Worm (Caenorhabditis elegans) whole organism, L1 larva: Measurements from ENCODE around the gene Y46B2A.4.
"Not testable (repeated sequence)": the region's sequence is repeated elsewhere in the genome, so short reads cannot be mapped to it uniquely, and the experiment has no call there.

Experiments
- C04F5.9 ChIP-seq: sonication (generic microtip); optimal IDR thresholded peaks from 2 replicates; lab custom pipeline; 2016; ENCODE audit warnings: missing genetic modification characterization, missing compliant biosample characterization
- C16A3.4 ChIP-seq: fragments of 150-350 bp; optimal IDR thresholded peaks from 2 replicates; lab custom pipeline; 2014; ENCODE audit warnings: missing biosample characterization, missing genetic modification characterization
- C34B4.2 ChIP-seq: sonication (generic microtip); optimal IDR thresholded peaks from 2 replicates; lab custom pipeline; 2017; ENCODE audit warnings: mild to moderate bottlenecking, missing genetic modification characterization, missing compliant biosample characterization
- F16B12.6 ChIP-seq: fragments of 150-350 bp; optimal IDR thresholded peaks from 2 replicates; lab custom pipeline; 2014; ENCODE audit warnings: missing biosample characterization, missing genetic modification characterization
- alr-1 ChIP-seq: fragments of 200-800 bp; sonication (Bioruptor generic); optimal IDR thresholded peaks from 2 replicates; lab custom pipeline; 2018; ENCODE audit warnings: borderline replicate concordance, mild to moderate bottlenecking, missing genetic modification characterization, missing compliant biosample characterization
- aly-2 ChIP-seq: fragments of 150-350 bp; optimal IDR thresholded peaks from 2 replicates; lab custom pipeline; 2014; ENCODE audit warnings: missing biosample characterization, missing genetic modification characterization
- ceh-63 ChIP-seq: fragments of 200-800 bp; sonication (Bioruptor generic); optimal IDR thresholded peaks from 2 replicates; lab custom pipeline; 2018; ENCODE audit warnings: mild to moderate bottlenecking, missing genetic modification characterization, missing compliant biosample characterization
- ces-1 ChIP-seq: fragments of 150-350 bp; optimal IDR thresholded peaks from 2 replicates; lab custom pipeline; 2014; ENCODE audit warnings: missing biosample characterization, missing genetic modification reagents, missing genetic modification characterization
- dpl-1 ChIP-seq, 3 experiments: fragments of 150-350 bp in 2 of 3; sonication (generic microtip) in 1 of 3; optimal IDR thresholded peaks; 2 replicates each; lab custom pipeline; 2014 to 2017; ENCODE audit warnings: missing biosample characterization in 3 of 3, missing genetic modification characterization in 3 of 3, missing genetic modification reagents in 3 of 3
- efl-1 ChIP-seq, 4 experiments: fragments of 150-350 bp; optimal IDR thresholded peaks in 3 of 4; peaks in 1 of 4; 1 replicate in 1 of 4; 2 replicates in 3 of 4; lab custom pipeline; 2014; ENCODE audit warnings: missing biosample characterization in 2 of 4, missing genetic modification characterization in 2 of 4, missing genetic modification reagents in 2 of 4
- egl-13 ChIP-seq: sonication (generic microtip); optimal IDR thresholded peaks from 2 replicates; lab custom pipeline; 2016; ENCODE audit warnings: missing genotype, missing genetic modification reagents, missing genetic modification characterization, missing compliant biosample characterization
- elt-3 ChIP-seq, 6 experiments: fragments of 150-350 bp in 1 of 6; sonication (generic microtip); optimal IDR thresholded peaks; 2 replicates each; lab custom pipeline; 2017 to 2018; ENCODE audit warnings: missing biosample characterization in 6 of 6, missing genetic modification characterization in 6 of 6, inconsistent platforms in 1 of 6
- fkh-8 ChIP-seq: sonication (generic microtip); optimal IDR thresholded peaks from 2 replicates; lab custom pipeline; 2016; ENCODE audit warnings: mild to moderate bottlenecking, missing genetic modification characterization, missing compliant biosample characterization
- fos-1 ChIP-seq: fragments of 150-350 bp; optimal IDR thresholded peaks from 2 replicates; lab custom pipeline; 2014; ENCODE audit warnings: missing biosample characterization, missing genetic modification characterization
- hlh-4 ChIP-seq: sonication (generic microtip); optimal IDR thresholded peaks from 2 replicates; lab custom pipeline; 2016; ENCODE audit warnings: mild to moderate bottlenecking, missing genetic modification characterization, missing compliant biosample characterization
- hpl-2 ChIP-seq: fragments of 150-350 bp; optimal IDR thresholded peaks from 2 replicates; lab custom pipeline; 2014; ENCODE audit warnings: missing biosample characterization, missing genetic modification reagents, missing genetic modification characterization
- isw-1 ChIP-seq: fragments of 200-800 bp; sonication (Bioruptor generic); IDR thresholded peaks from 2 replicates; pipeline ENCODE4 v1.3.6; 2022; ENCODE audit warnings: missing genetic modification characterization, missing compliant biosample characterization
- lin-13 ChIP-seq: fragments of 150-350 bp; optimal IDR thresholded peaks from 2 replicates; lab custom pipeline; 2014; ENCODE audit warnings: missing biosample characterization, missing genetic modification reagents, missing genetic modification characterization
- lin-15B ChIP-seq: fragments of 150-350 bp; sonication (generic microtip); optimal IDR thresholded peaks from 3 replicates; lab custom pipeline; 2014; ENCODE audit warnings: missing biosample characterization, missing genetic modification characterization
- lin-35 ChIP-seq, 2 experiments: fragments of 150-350 bp; optimal IDR thresholded peaks; 2 replicates each; lab custom pipeline; 2014; ENCODE audit warnings: missing biosample characterization in 2 of 2, missing genetic modification characterization in 2 of 2, missing genetic modification reagents in 2 of 2
- lin-39 ChIP-seq: fragments of 150-350 bp; optimal IDR thresholded peaks from 2 replicates; lab custom pipeline; 2014; ENCODE audit warnings: missing biosample characterization, missing genetic modification reagents, missing genetic modification characterization
- lir-3 ChIP-seq: sonication (generic microtip); optimal IDR thresholded peaks from 2 replicates; lab custom pipeline; 2016; ENCODE audit warnings: mild to moderate bottlenecking, missing genetic modification characterization, moderate library complexity, missing compliant biosample characterization; ENCODE audit not compliant: poor library complexity
- mef-2 ChIP-seq: fragments of 150-350 bp; optimal IDR thresholded peaks from 2 replicates; lab custom pipeline; 2014; ENCODE audit warnings: missing biosample characterization, missing genetic modification characterization
- nhr-19 ChIP-seq: fragments of 200-800 bp; sonication (Bioruptor generic); conservative IDR thresholded peaks from 2 replicates; pipeline ENCODE4 v1.3.6; 2022; ENCODE audit warnings: missing genetic modification characterization, missing compliant biosample characterization
- nhr-237 ChIP-seq: fragments of 150-350 bp; optimal IDR thresholded peaks from 2 replicates; lab custom pipeline; 2014; ENCODE audit warnings: missing biosample characterization, missing genetic modification characterization
- nhr-47 ChIP-seq: sonication (generic microtip); optimal IDR thresholded peaks from 2 replicates; lab custom pipeline; 2016; ENCODE audit warnings: mild to moderate bottlenecking, missing genetic modification characterization, moderate library complexity, missing compliant biosample characterization
- nhr-85 ChIP-seq: sonication (generic microtip); peaks from one replicate; lab custom pipeline; 2016; ENCODE audit warnings: missing genetic modification characterization, inconsistent platforms, missing compliant biosample characterization
- pag-3 ChIP-seq: sonication (generic microtip); optimal IDR thresholded peaks from 2 replicates; lab custom pipeline; 2017; ENCODE audit warnings: missing genetic modification characterization, mild to moderate bottlenecking, missing compliant biosample characterization, antibody characterized with exemption, borderline replicate concordance; ENCODE audit not compliant: insufficient read depth
- pax-3 ChIP-seq: fragments of 200-800 bp; sonication (Bioruptor generic); optimal IDR thresholded peaks from 2 replicates; lab custom pipeline; 2018; ENCODE audit warnings: mild to moderate bottlenecking, missing genetic modification characterization, moderate library complexity, missing compliant biosample characterization
- rnt-1 ChIP-seq: sonication (generic microtip); optimal IDR thresholded peaks from 2 replicates; lab custom pipeline; 2016; ENCODE audit warnings: mild to moderate bottlenecking, missing genetic modification characterization, moderate library complexity, missing compliant biosample characterization
- skn-1 ChIP-seq: fragments of 150-350 bp; optimal IDR thresholded peaks from 2 replicates; lab custom pipeline; 2014; ENCODE audit warnings: missing biosample characterization, missing genetic modification characterization
- tbx-2 ChIP-seq: sonication (generic microtip); optimal IDR thresholded peaks from 2 replicates; lab custom pipeline; 2016; ENCODE audit warnings: missing genetic modification characterization, missing compliant biosample characterization
- tlp-1 ChIP-seq: fragments of 150-350 bp; optimal IDR thresholded peaks from 2 replicates; lab custom pipeline; 2014; ENCODE audit warnings: missing biosample characterization, missing genetic modification characterization
- unc-130 ChIP-seq: fragments of 150-350 bp; optimal IDR thresholded peaks from 2 replicates; lab custom pipeline; 2017; ENCODE audit warnings: missing biosample characterization, missing genetic modification characterization, inconsistent platforms
- unc-62 ChIP-seq: fragments of 150-350 bp; optimal IDR thresholded peaks from 2 replicates; lab custom pipeline; 2014; ENCODE audit warnings: missing biosample characterization, missing genetic modification reagents, missing genetic modification characterization
- unc-86 ChIP-seq: sonication (generic microtip); optimal IDR thresholded peaks from 2 replicates; lab custom pipeline; 2016; ENCODE audit warnings: missing genetic modification characterization, missing compliant biosample characterization
- unc-98 ChIP-seq: fragments of 200-800 bp; sonication (Bioruptor generic); IDR thresholded peaks from 2 replicates; pipeline ENCODE4 v1.3.6; 2022; ENCODE audit warnings: missing genetic modification characterization, missing compliant biosample characterization
- xbp-1 ChIP-seq: sonication (generic microtip); optimal IDR thresholded peaks from 2 replicates; lab custom pipeline; 2016; ENCODE audit warnings: missing genetic modification characterization, missing compliant biosample characterization
- zip-4 ChIP-seq: fragments of 200-800 bp; sonication (Bioruptor generic); optimal IDR thresholded peaks from 2 replicates; lab custom pipeline; 2018; ENCODE audit warnings: mild to moderate bottlenecking, missing genetic modification characterization, moderate library complexity, missing compliant biosample characterization
- ztf-11 ChIP-seq, 2 experiments: sonication (generic microtip); optimal IDR thresholded peaks; 2 replicates each; lab custom pipeline; 2016 to 2017; ENCODE audit warnings: missing genetic modification characterization in 2 of 2, missing biosample characterization in 1 of 2, missing compliant biosample characterization in 1 of 2
- ztf-4 ChIP-seq: fragments of 150-350 bp; optimal IDR thresholded peaks from 2 replicates; lab custom pipeline; 2014; ENCODE audit warnings: missing biosample characterization, missing genetic modification characterization

Gene Y46B2A.4

ce11 chrII:850567-850966 is 11.1 kb upstream of the Y46B2A.4 start, which contains the start of gene F28A10.5:
Gene F28A10.5 (minus strand): TSS chrII:850667.
- not testable (repeated sequence) for TF ChIP-seq tbx-2 (tag; lab: Kevin White, UChicago); nhr-19 (GFP tag; lab: Robert Waterston, UW); ceh-63 (GFP tag; lab: Kevin White, UChicago)

ce11 chrII:866801-867200 is 5.1 kb downstream of the Y46B2A.4 start, which contains the start of gene Y46B2A.3:
Gene Y46B2A.3 (minus strand): TSS chrII:866901.
- no peak for TF ChIP-seq aly-2 (tag; lab: Kevin White, UChicago)
- TF ChIP-seq zip-4 = no peak
- no peak for TF ChIP-seq ces-1 (GFP tag; lab: Kevin White, UChicago)
- TF ChIP-seq pax-3 (tag; lab: Kevin White, UChicago) = no peak
- TF ChIP-seq lin-39 (tag; lab: Kevin White, UChicago) = no peak
- TF ChIP-seq lin-13 (GFP tag; lab: Kevin White, UChicago) = no peak
- TF ChIP-seq C16A3.4 (tag; lab: Kevin White, UChicago) = no peak
- TF ChIP-seq fkh-8 = no peak
- TF ChIP-seq unc-86 (tag; lab: Kevin White, UChicago) = no peak
- no peak for TF ChIP-seq C34B4.2 (tag; lab: Kevin White, UChicago)
- TF ChIP-seq skn-1 (tag; lab: Kevin White, UChicago) = no peak

- TF ChIP-seq unc-98 (GFP tag; lab: Robert Waterston, UW) (no peak), nhr-47 (tag; lab: Kevin White, UChicago) (no peak), aly-2 (tag; lab: Kevin White, UChicago) (no peak), dpl-1 (GFP tag; optimal IDR thresholded peaks at IDR 0.05; lab: Kevin White, UChicago) (no peak), hpl-2 (no peak), C34B4.2 (tag; lab: Kevin White, UChicago) (no peak), rnt-1 (no peak), hlh-4 (no peak), xbp-1 (tag; lab: Kevin White, UChicago) (no peak), nhr-237 (no peak), ztf-4 (tag; lab: Kevin White, UChicago) (no peak), fos-1 (tag; lab: Kevin White, UChicago) (no peak), alr-1 (tag; lab: Kevin White, UChicago) (no peak), pax-3 (tag; lab: Kevin White, UChicago) (no peak), elt-3 (tag; optimal IDR thresholded peaks at IDR 0.05; lab: Kevin White, UChicago) (no peak)
Observed at ce11 chrII:868240-868864, 6.7 kb downstream of the Y46B2A.4 start, which contains the start of gene fbxc-51. Gene fbxc-51 (plus strand): TSS chrII:868814.

ce11 chrII:869316-869715 is 7.7 kb downstream of the Y46B2A.4 start:
- TF ChIP-seq isw-1 (GFP tag; lab: Robert Waterston, UW) (no peak), efl-1 (optimal IDR thresholded peaks at IDR 0.05; lab: Kevin White, UChicago) (no peak), efl-1 (GFP tag; optimal IDR thresholded peaks at IDR 0.05 in 1 of 2; lab: Kevin White, UChicago) (peak in 1 of 2 experiments; percentile 3), egl-13 (no peak), pag-3 (tag; lab: Kevin White, UChicago) (no peak)

- TF ChIP-seq ztf-11 (tag; optimal IDR thresholded peaks at IDR 0.05; lab: Kevin White, UChicago) (no peak), C04F5.9 (tag; lab: Kevin White, UChicago) (no peak), lin-35 (GFP tag; optimal IDR thresholded peaks at IDR 0.05; lab: Kevin White, UChicago) (peak; percentile 62 to 68), hlh-4 (no peak), dpl-1 (GFP tag; optimal IDR thresholded peaks at IDR 0.05; lab: Kevin White, UChicago) (peak; percentile 45 to 69 (median 48)), lir-3 (tag; lab: Kevin White, UChicago) (no peak), unc-62 (GFP tag; lab: Kevin White, UChicago) (no peak), mef-2 (tag; lab: Kevin White, UChicago) (no peak), unc-130 (tag; lab: Kevin White, UChicago) (no peak), nhr-237 (no peak), nhr-85 (tag; lab: Kevin White, UChicago) (peak; percentile 63), lin-15B (tag; lab: Kevin White, UChicago) (peak; percentile 28), tlp-1 (tag; lab: Kevin White, UChicago) (no peak), unc-86 (tag; lab: Kevin White, UChicago) (no peak), ztf-4 (tag; lab: Kevin White, UChicago) (no peak), F16B12.6 (peak; percentile 47)
Observed at ce11 chrII:872993-873787, 11.5 kb downstream of the Y46B2A.4 start, which contains the start of gene alg-2. Gene alg-2 (plus strand): TSS chrII:873212.
